Worm (Caenorhabditis elegans) whole organism, late embryonic: ENCODE data around the gene flp-7.

Source experiments
- ama-1 ChIP-seq: fragments of 150-350 bp; optimal IDR thresholded peaks from 2 replicates; lab custom pipeline; 2014
- ceh-24 ChIP-seq: sonication (generic microtip); optimal IDR thresholded peaks from 2 replicates; lab custom pipeline; 2016; ENCODE audit warnings: mild to moderate bottlenecking, missing genetic modification characterization, missing compliant biosample characterization
- ceh-9 ChIP-seq: sonication (generic microtip); optimal IDR thresholded peaks from 2 replicates; lab custom pipeline; 2016; ENCODE audit warnings: mild to moderate bottlenecking, missing genetic modification characterization, inconsistent platforms, missing compliant biosample characterization
- dve-1 ChIP-seq: sonication (generic microtip); optimal IDR thresholded peaks from 2 replicates; lab custom pipeline; 2017; ENCODE audit warnings: antibody characterized with exemption, mild to moderate bottlenecking, missing genetic modification characterization, missing compliant biosample characterization
- hlh-30 ChIP-seq: sonication (generic microtip); optimal IDR thresholded peaks from 2 replicates; lab custom pipeline; 2017; ENCODE audit warnings: antibody characterized with exemption, missing genetic modification characterization, missing compliant biosample characterization; ENCODE audit not compliant: insufficient read depth
- hlh-6 ChIP-seq: sonication (generic microtip); optimal IDR thresholded peaks from 2 replicates; lab custom pipeline; 2016; ENCODE audit warnings: missing genotype, missing genetic modification characterization, missing compliant biosample characterization
- hlh-8 ChIP-seq: sonication (generic microtip); optimal IDR thresholded peaks from 2 replicates; lab custom pipeline; 2016; ENCODE audit warnings: missing genotype, missing genetic modification characterization, missing compliant biosample characterization
- pros-1 ChIP-seq: fragments of 150-350 bp; optimal IDR thresholded peaks from 2 replicates; lab custom pipeline; 2014; ENCODE audit warnings: missing biosample characterization, missing genetic modification reagents, missing genetic modification characterization
- rnt-1 ChIP-seq: sonication (generic microtip); optimal IDR thresholded peaks from 2 replicates; lab custom pipeline; 2016; ENCODE audit warnings: missing genetic modification characterization, missing compliant biosample characterization
- sdc-2 ChIP-seq: sonication (generic microtip); optimal IDR thresholded peaks from 2 replicates; lab custom pipeline; 2016; ENCODE audit warnings: missing genotype, missing genetic modification characterization, missing compliant biosample characterization
- sox-2 ChIP-seq: fragments of 200-800 bp; sonication (Bioruptor generic); IDR thresholded peaks from 2 replicates; pipeline ENCODE4 v1.3.6; 2022; ENCODE audit warnings: missing genetic modification reagents, missing genetic modification characterization, missing compliant biosample characterization
- tbx-7 ChIP-seq: sonication (generic microtip); optimal IDR thresholded peaks from 2 replicates; lab custom pipeline; 2016; ENCODE audit warnings: missing genotype, missing genetic modification characterization, missing compliant biosample characterization
- unc-42 ChIP-seq: sonication (generic microtip); optimal IDR thresholded peaks from 2 replicates; lab custom pipeline; 2016; ENCODE audit warnings: missing genotype, missing genetic modification characterization, missing compliant biosample characterization

Gene flp-7

DNA sequence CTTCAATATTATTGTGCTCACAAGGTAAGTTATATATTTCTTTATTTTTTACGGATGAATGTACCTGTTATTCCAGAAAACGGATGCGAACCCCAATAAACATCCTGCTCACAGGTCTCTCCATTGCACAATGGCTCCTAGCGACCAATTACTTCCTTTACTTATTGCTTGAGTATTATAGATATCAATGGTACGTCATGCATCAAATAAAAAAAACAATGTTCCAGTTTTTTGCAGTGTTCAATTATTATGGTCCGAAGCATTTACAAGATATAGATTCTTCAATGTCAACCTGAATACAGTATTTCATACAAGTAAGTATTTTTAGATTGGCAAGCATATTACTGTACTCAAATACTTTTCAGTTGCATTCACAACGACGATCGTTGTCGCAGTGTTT is 47.3 kb downstream of the flp-7 start:
- TF ChIP-seq ama-1 (lab: Kevin White, UChicago) (no peak), sox-2 (no peak), hlh-8 (tag; lab: Kevin White, UChicago) (no peak), sdc-2 (no peak), hlh-6 (tag; lab: Kevin White, UChicago) (no peak), hlh-30 (no peak), ceh-9 (tag; lab: Kevin White, UChicago) (no peak), pros-1 (no peak)

DNA sequence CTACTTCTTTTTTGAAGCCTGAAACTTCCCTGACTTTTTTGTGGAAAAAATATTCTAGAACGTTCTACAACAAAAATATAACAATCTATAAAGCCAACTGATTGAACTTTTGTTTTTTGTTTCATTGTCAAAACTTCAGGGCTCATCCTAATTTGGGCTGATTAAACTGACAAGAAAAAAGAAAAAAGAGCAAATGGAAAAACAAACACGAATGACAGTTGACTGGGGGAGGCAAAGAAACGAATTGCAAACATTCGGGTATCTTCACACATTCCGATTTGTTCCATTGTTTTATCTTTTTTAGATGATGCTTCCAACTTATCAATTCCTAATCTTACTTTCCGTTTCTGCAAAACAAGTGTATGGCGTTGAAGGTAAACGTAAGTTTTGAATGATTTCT is 49.8 kb downstream of the flp-7 start, which contains the start of gene C46F4.3:
Gene C46F4.3, plus strand, starts transcription at position 301 of the 400 bp plus-strand sequence.
- no peak for TF ChIP-seq unc-42 (tag; lab: Kevin White, UChicago)
- TF ChIP-seq tbx-7 = no peak
- TF ChIP-seq dve-1 (tag; lab: Kevin White, UChicago) = no peak
- no peak for TF ChIP-seq rnt-1
- no peak for TF ChIP-seq ceh-24 (tag; lab: Kevin White, UChicago)
